Fruit fly (Drosophila melanogaster) whole organism: ENCODE measurements around the gene Hcs.

ENCODE experiments used
- CG8478 ChIP-seq: fragments of >200 bp; optimal IDR thresholded peaks from 2 replicates; lab custom pipeline; 2018; ENCODE audit warnings: inconsistent platforms
- Dll ChIP-seq: fragments of >200 bp; optimal IDR thresholded peaks from 2 replicates; lab custom pipeline; 2017
- EcR ChIP-seq, 2 experiments: fragments of >200 bp; optimal IDR thresholded peaks; 2 replicates each; lab custom pipeline; 2017; ENCODE audit warnings: missing biosample characterization in 2 of 2, missing genetic modification characterization in 2 of 2, missing genetic modification reagents in 2 of 2
- pan ChIP-seq: fragments of >200 bp; optimal IDR thresholded peaks from 2 replicates; lab custom pipeline; 2017
- psq ChIP-seq: fragments of >200 bp; optimal IDR thresholded peaks from 2 replicates; lab custom pipeline; 2017
- usp ChIP-seq: fragments of >200 bp; optimal IDR thresholded peaks from 2 replicates; lab custom pipeline; 2017; ENCODE audit warnings: missing biosample characterization, missing genetic modification characterization, mixed read lengths

Gene Hcs

dm6 chr3R:5483488-5484109 is 8.9 kb downstream of the Hcs start, which contains the start of gene ksr:
Gene ksr (minus strand): TSS chr3R:5483906.
- no peak for TF ChIP-seq pan (lab: Kevin White, UChicago)
- no peak for TF ChIP-seq psq (lab: Kevin White, UChicago)
- no peak for TF ChIP-seq usp (GFP tag; lab: Kevin White, UChicago)
- TF ChIP-seq CG8478 (lab: Kevin White, UChicago), result no peak
- no peak for TF ChIP-seq EcR (GFP tag; optimal IDR thresholded peaks at IDR 0.05; lab: Kevin White, UChicago)
- no peak for TF ChIP-seq Dll

dm6 chr3R:5485295-5485718 is 10.6 kb downstream of the Hcs start, which contains the start of gene CG31550:
Gene CG31550 (plus strand): TSS chr3R:5485543.
- TF ChIP-seq Dll (no peak), EcR (GFP tag; optimal IDR thresholded peaks at IDR 0.05; lab: Kevin White, UChicago) (no peak), CG8478 (lab: Kevin White, UChicago) (no peak), psq (lab: Kevin White, UChicago) (no peak), pan (lab: Kevin White, UChicago) (no peak), usp (GFP tag; lab: Kevin White, UChicago) (no peak)

- TF ChIP-seq pan (lab: Kevin White, UChicago) (no peak), CG8478 (lab: Kevin White, UChicago) (no peak), EcR (GFP tag; optimal IDR thresholded peaks at IDR 0.05; lab: Kevin White, UChicago) (no peak), usp (GFP tag; lab: Kevin White, UChicago) (no peak), psq (lab: Kevin White, UChicago) (no peak), Dll (no peak)
Observed at dm6 chr3R:5497600-5497999, 22.9 kb downstream of the Hcs start.

dm6 chr3R:5502646-5503045 is 27.9 kb downstream of the Hcs start, which contains the start of gene NKCC:
Gene NKCC (minus strand): TSS chr3R:5502702.
- no peak for TF ChIP-seq CG8478 (lab: Kevin White, UChicago)
- no peak for TF ChIP-seq pan (lab: Kevin White, UChicago)
- no peak for TF ChIP-seq usp (GFP tag; lab: Kevin White, UChicago)
- TF ChIP-seq psq (lab: Kevin White, UChicago), result no peak
- TF ChIP-seq Dll, result no peak
- TF ChIP-seq EcR (GFP tag; optimal IDR thresholded peaks at IDR 0.05; lab: Kevin White, UChicago), result no peak

dm6 chr3R:5503789-5504387 is 29.2 kb downstream of the Hcs start:
- TF ChIP-seq pan (lab: Kevin White, UChicago), result no peak
- no peak for TF ChIP-seq usp (GFP tag; lab: Kevin White, UChicago)
- TF ChIP-seq CG8478 (lab: Kevin White, UChicago), result no peak
- no peak for TF ChIP-seq psq (lab: Kevin White, UChicago)
- TF ChIP-seq Dll, result no peak
- TF ChIP-seq EcR (GFP tag; optimal IDR thresholded peaks at IDR 0.05; lab: Kevin White, UChicago), result no peak

- TF ChIP-seq pan (lab: Kevin White, UChicago) (no peak), psq (lab: Kevin White, UChicago) (no peak), usp (GFP tag; lab: Kevin White, UChicago) (no peak), EcR (GFP tag; optimal IDR thresholded peaks at IDR 0.05; lab: Kevin White, UChicago) (no peak), CG8478 (lab: Kevin White, UChicago) (no peak), Dll (no peak)
Observed at dm6 chr3R:5514759-5515158, 40.1 kb downstream of the Hcs start.

- TF ChIP-seq EcR (GFP tag; optimal IDR thresholded peaks at IDR 0.05; lab: Kevin White, UChicago) (no peak), CG8478 (lab: Kevin White, UChicago) (no peak), usp (GFP tag; lab: Kevin White, UChicago) (no peak), Dll (no peak)
Observed at dm6 chr3R:5516582-5517001, 41.9 kb downstream of the Hcs start.

dm6 chr3R:5517002-5517875 is 42.5 kb downstream of the Hcs start, which contains the start of gene Itpr:
Gene Itpr (plus strand): TSS chr3R:5517117.
- TF ChIP-seq usp (GFP tag; lab: Kevin White, UChicago) (no peak), EcR (GFP tag; optimal IDR thresholded peaks at IDR 0.05; lab: Kevin White, UChicago) (no peak), Dll (peak; percentile 33), CG8478 (lab: Kevin White, UChicago) (peak; percentile 14), pan (lab: Kevin White, UChicago) (no peak)

dm6 chr3R:5517876-5518211 is 43.1 kb downstream of the Hcs start:
- TF ChIP-seq EcR (GFP tag; optimal IDR thresholded peaks at IDR 0.05; lab: Kevin White, UChicago), result peak in 1 of 2 experiments; percentile 14
- no peak for TF ChIP-seq CG8478 (lab: Kevin White, UChicago)

dm6 chr3R:5518627-5519026 is 43.9 kb downstream of the Hcs start:
- TF ChIP-seq pan (lab: Kevin White, UChicago) (no peak), CG8478 (lab: Kevin White, UChicago) (no peak), usp (GFP tag; lab: Kevin White, UChicago) (no peak), EcR (GFP tag; optimal IDR thresholded peaks at IDR 0.05; lab: Kevin White, UChicago) (no peak)

dm6 chr3R:5519789-5520188 is 45.1 kb downstream of the Hcs start:
- TF ChIP-seq CG8478 (lab: Kevin White, UChicago) (no peak), Dll (no peak), psq (lab: Kevin White, UChicago) (no peak), usp (GFP tag; lab: Kevin White, UChicago) (no peak), EcR (GFP tag; optimal IDR thresholded peaks at IDR 0.05; lab: Kevin White, UChicago) (no peak), pan (lab: Kevin White, UChicago) (no peak)
